Worm (Caenorhabditis elegans): ENCODE measurements around the gene srw-69.
A peak's percentile ranks its signal among the peaks of the same experiment; 100 is the strongest.

Gene srw-69

DNA sequence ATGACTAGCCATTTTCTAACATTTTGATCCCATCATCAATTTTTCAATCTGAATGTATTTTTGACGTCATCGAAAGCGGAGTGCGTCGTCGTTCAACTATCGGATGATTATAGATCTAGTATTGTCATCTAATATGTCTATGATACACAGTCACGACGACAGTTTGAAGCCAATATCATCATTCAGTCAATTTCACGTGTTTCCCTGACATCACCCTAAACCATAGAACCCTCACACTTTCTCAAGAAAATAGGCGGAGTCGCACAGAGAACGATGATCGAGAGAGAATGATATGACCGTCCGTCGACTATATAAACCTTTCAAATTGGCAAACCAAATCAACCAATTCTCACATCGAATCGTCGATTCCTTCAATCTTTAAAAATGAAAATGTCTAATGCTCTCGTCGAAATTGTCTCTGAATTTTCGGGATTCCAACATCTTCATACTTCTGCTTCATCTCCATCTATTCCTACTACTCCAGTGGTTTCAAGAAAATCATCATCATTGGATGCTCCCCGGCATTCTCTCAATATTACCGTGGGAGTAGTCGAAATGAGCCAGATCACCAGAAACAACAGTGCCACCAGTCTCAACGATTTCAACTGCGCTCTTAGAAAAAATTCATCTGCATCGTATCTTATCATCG is 12.9 kb downstream of the srw-69 start, which contains the start of gene F18E3.13 (continued):
- TF ChIP-seq hlh-11 (tag; optimal IDR thresholded peaks at IDR 0.05) (peak; percentile 84), cey-2 (tag; optimal IDR thresholded peaks at IDR 0.05; ENCODE audit: borderline replicate concordance, insufficient read depth) (peak; percentile 50), dmd-6 (GFP tag; IDR thresholded peaks at IDR 0.05) (peak; percentile 64), madf-5 (GFP tag; IDR thresholded peaks at IDR 0.05) (no peak), unc-62 (GFP tag; optimal IDR thresholded peaks at IDR 0.05 in 1 of 2) (peak in 1 of 2 experiments; percentile 55), unc-62 (tag; optimal IDR thresholded peaks at IDR 0.05) (no peak), lsy-2 (tag; optimal IDR thresholded peaks at IDR 0.05) (peak in 1 of 2 experiments; percentile 57), dpl-1 (GFP tag; optimal IDR thresholded peaks at IDR 0.05) (peak; percentile 9), nhr-6 (tag; optimal IDR thresholded peaks at IDR 0.05) (no peak), nhr-25 (tag; optimal IDR thresholded peaks at IDR 0.05; ENCODE audit: borderline replicate concordance, insufficient read depth) (peak; percentile 58), gei-8 (GFP tag; optimal IDR thresholded peaks at IDR 0.05) (peak; percentile 37), T26A8.4 (GFP tag; IDR thresholded peaks at IDR 0.05) (peak; percentile 45; the same call in 1 of the 2 replicates), nhr-48 (tag; optimal IDR thresholded peaks at IDR 0.05) (peak; percentile 91), duxl-1 (tag; optimal IDR thresholded peaks at IDR 0.05; ENCODE audit: poor library complexity) (peak; percentile 36), F26F4.8 (GFP tag; conservative IDR thresholded peaks at IDR 0.05) (no peak), php-3 (GFP tag; IDR thresholded peaks at IDR 0.05) (no peak), nhr-102 (tag; optimal IDR thresholded peaks at IDR 0.05) (no peak)

DNA sequence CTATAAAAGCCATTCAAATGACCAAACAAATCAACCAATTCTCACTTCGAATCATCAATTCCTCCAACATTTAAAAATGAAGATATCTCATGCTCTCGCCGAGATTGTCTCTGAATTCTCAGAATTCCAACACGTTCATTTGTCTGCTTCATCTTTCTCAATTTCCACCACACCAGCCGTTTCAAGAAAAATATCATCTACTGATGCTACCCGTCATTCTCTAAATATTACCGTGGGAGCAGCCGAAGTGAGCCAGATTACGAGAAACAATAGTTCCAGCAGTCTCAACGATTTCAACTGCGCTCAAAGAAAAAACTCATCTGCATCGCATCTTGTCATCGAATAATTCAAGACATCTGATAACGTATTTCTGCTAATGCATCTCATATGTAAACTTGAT is 13.9 kb downstream of the srw-69 start, which contains the start of gene F18E3.12:
F18E3.12 (plus strand) TSS at position 77 of the 400 bp plus-strand sequence.
- TF ChIP-seq ZK337.2 (GFP tag; IDR thresholded peaks at IDR 0.05) (no peak), ama-1 (optimal IDR thresholded peaks at IDR 0.05) (peak; percentile 96)

DNA sequence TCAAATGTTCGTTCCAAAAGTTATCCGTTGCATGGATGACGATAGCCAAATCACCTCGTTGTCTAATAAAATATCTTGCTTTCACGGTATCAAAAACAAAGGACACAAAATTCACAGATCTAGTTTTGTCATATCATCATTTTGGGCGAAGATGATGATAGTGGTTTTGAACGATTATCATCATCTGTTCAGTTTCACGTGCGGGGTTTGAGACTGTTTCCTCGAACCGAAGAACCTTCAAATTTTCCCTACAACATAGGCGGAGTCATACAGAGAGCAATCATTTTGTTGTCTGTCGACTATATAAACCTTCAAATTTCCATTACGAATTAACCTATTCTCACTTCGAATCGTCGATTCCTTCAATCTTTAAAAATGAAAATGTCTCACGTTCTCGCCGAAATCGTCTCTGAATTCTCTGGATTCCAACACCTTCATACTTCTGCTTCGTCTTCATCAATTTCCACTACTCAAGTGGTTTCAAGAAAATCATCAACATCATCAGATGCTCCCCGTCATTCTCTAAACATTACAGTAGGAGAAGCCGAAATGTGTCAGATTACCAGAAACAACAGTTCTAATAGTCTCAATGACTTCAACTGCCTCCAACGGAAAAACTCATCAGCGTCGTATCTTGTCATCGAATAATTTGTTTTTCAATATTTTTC is 15.5 kb downstream of the srw-69 start, which contains the start of gene F18E3.11:
F18E3.11 (plus strand) TSS at position 376 of the 668 bp plus-strand sequence.
- no peak for TF ChIP-seq madf-5 (GFP tag; IDR thresholded peaks at IDR 0.05)
- no peak for TF ChIP-seq fos-1 (tag; optimal IDR thresholded peaks at IDR 0.05)
- TF ChIP-seq duxl-1 (tag; optimal IDR thresholded peaks at IDR 0.05; ENCODE audit: poor library complexity) = peak; percentile 10
- TF ChIP-seq ztf-11 (tag; optimal IDR thresholded peaks at IDR 0.05) = no peak
- TF ChIP-seq lin-39 (tag; optimal IDR thresholded peaks at IDR 0.05) = no peak
- no peak for TF ChIP-seq pha-4 (GFP tag; IDR thresholded peaks at IDR 0.05)
- TF ChIP-seq pha-4 (tag; optimal IDR thresholded peaks at IDR 0.05) = no peak
- TF ChIP-seq set-16 (GFP tag; IDR thresholded peaks at IDR 0.05) = no peak
- TF ChIP-seq lin-29 (GFP tag; IDR thresholded peaks at IDR 0.05) = no peak
- TF ChIP-seq mes-2 (tag; optimal IDR thresholded peaks at IDR 0.05; ENCODE audit: poor library complexity, severe bottlenecking) = no peak
- no peak for TF ChIP-seq daf-12 (tag; optimal IDR thresholded peaks at IDR 0.05)
- TF ChIP-seq ceh-44 (GFP tag; IDR thresholded peaks at IDR 0.05) = no peak
- no peak for TF ChIP-seq madf-9 (GFP tag; conservative IDR thresholded peaks at IDR 0.05)
- peak in 1 of 2 experiments; percentile 50 for TF ChIP-seq hif-1 (tag; optimal IDR thresholded peaks at IDR 0.05)
- peak in 1 of 2 experiments; percentile 80 for TF ChIP-seq unc-62 (GFP tag; optimal IDR thresholded peaks at IDR 0.05 in 1 of 2)
- no peak for TF ChIP-seq unc-62 (tag; optimal IDR thresholded peaks at IDR 0.05)
- TF ChIP-seq daf-16 (GFP tag; optimal IDR thresholded peaks at IDR 0.05) = no peak
- TF ChIP-seq daf-16 (tag; optimal IDR thresholded peaks at IDR 0.05) = no peak
- TF ChIP-seq mep-1 (tag; optimal IDR thresholded peaks at IDR 0.05) = no peak
- peak; percentile 90 for TF ChIP-seq nhr-28 (tag; optimal IDR thresholded peaks at IDR 0.05)
- no peak for TF ChIP-seq php-3 (GFP tag; IDR thresholded peaks at IDR 0.05)
- TF ChIP-seq nhr-77 (tag; optimal IDR thresholded peaks at IDR 0.05) = no peak
- no peak for TF ChIP-seq lin-1 (GFP tag; IDR thresholded peaks at IDR 0.05)
- TF ChIP-seq F26F4.8 (GFP tag; conservative IDR thresholded peaks at IDR 0.05) = no peak
- TF ChIP-seq F37D6.2 (tag; optimal IDR thresholded peaks at IDR 0.05) = no peak
- no peak for TF ChIP-seq nhr-76 (tag; optimal IDR thresholded peaks at IDR 0.05)
- no peak for TF ChIP-seq F44E2.7 (GFP tag; IDR thresholded peaks at IDR 0.05)
- no peak for TF ChIP-seq ceh-20 (GFP tag; IDR thresholded peaks at IDR 0.05)
- no peak for TF ChIP-seq lin-13 (GFP tag; optimal IDR thresholded peaks at IDR 0.05)
- 0 out of 2 replicates have a peak, but pooled peaks have one; percentile 29 for TF ChIP-seq tra-1 (GFP tag; IDR thresholded peaks at IDR 0.05)
- TF ChIP-seq dmd-8 (GFP tag; IDR thresholded peaks at IDR 0.05) = no peak
- 0 out of 2 replicates have a peak, but pooled peaks have one; percentile 35 for TF ChIP-seq T26A8.4 (GFP tag; IDR thresholded peaks at IDR 0.05)
- TF ChIP-seq nhr-6 (tag; optimal IDR thresholded peaks at IDR 0.05) = no peak
- TF ChIP-seq nhr-11 (tag; optimal IDR thresholded peaks at IDR 0.05) = no peak
